Worm (Caenorhabditis elegans): Measurements from ENCODE around the gene sms-1.
A peak's percentile ranks its signal among the peaks of the same experiment; 100 is the strongest.
"Not testable (repeated sequence)": the region's sequence is repeated elsewhere in the genome, so short reads cannot be mapped to it uniquely, and the experiment has no call there.

sms-1 gene

ce11 chrIV:11504416-11504815 lies 6.4 kb upstream of the sms-1 start, which contains the start of gene twk-25:
Gene twk-25 (plus strand): TSS chrIV:11504716.
- no peak for TF ChIP-seq ceh-27 (GFP tag; optimal IDR thresholded peaks at IDR 0.05)
- no peak for TF ChIP-seq ets-4 (GFP tag; optimal IDR thresholded peaks at IDR 0.05)
- TF ChIP-seq snpc-4 (GFP tag; optimal IDR thresholded peaks at IDR 0.05), result no peak
- TF ChIP-seq snpc-4 (tag; optimal IDR thresholded peaks at IDR 0.05), result no peak
- TF ChIP-seq zim-3 (tag; optimal IDR thresholded peaks at IDR 0.05), result no peak
- TF ChIP-seq hsf-1 (GFP tag; IDR thresholded peaks at IDR 0.05), result no peak
- TF ChIP-seq B0035.1 (tag; optimal IDR thresholded peaks at IDR 0.05), result no peak

ce11 chrIV:11503654-11504053 lies 5.7 kb upstream of the sms-1 start:
- TF ChIP-seq D2030.7 (GFP tag; IDR thresholded peaks at IDR 0.05), result no peak
- no peak for TF ChIP-seq snpc-4 (GFP tag; optimal IDR thresholded peaks at IDR 0.05)
- no peak for TF ChIP-seq snpc-4 (tag; optimal IDR thresholded peaks at IDR 0.05)
- TF ChIP-seq F52B5.7 (tag; optimal IDR thresholded peaks at IDR 0.05), result no peak
- no peak for TF ChIP-seq ama-1 (optimal IDR thresholded peaks at IDR 0.05)
- TF ChIP-seq ama-1 (GFP tag; optimal IDR thresholded peaks at IDR 0.05), result no peak
- no peak for TF ChIP-seq T07F8.4 (tag; optimal IDR thresholded peaks at IDR 0.05)
- TF ChIP-seq F39B2.1 (GFP tag; IDR thresholded peaks at IDR 0.05), result no peak
- no peak for TF ChIP-seq madf-8 (GFP tag; conservative IDR thresholded peaks at IDR 0.05)
- TF ChIP-seq B0019.2 (GFP tag; conservative IDR thresholded peaks at IDR 0.05), result no peak
- no peak for TF ChIP-seq lin-35 (GFP tag; optimal IDR thresholded peaks at IDR 0.05)
- TF ChIP-seq hsf-1 (GFP tag; IDR thresholded peaks at IDR 0.05), result no peak
- TF ChIP-seq nhr-120 (GFP tag; IDR thresholded peaks at IDR 0.05), result no peak
- TF ChIP-seq ztf-28 (GFP tag; IDR thresholded peaks at IDR 0.05), result no peak
- TF ChIP-seq sptf-2 (GFP tag; optimal IDR thresholded peaks at IDR 0.05), result no peak
- no peak for TF ChIP-seq K12H6.12 (tag; optimal IDR thresholded peaks at IDR 0.05)
- no peak for TF ChIP-seq T26A5.8 (tag; optimal IDR thresholded peaks at IDR 0.05)
- TF ChIP-seq sdz-38 (tag; optimal IDR thresholded peaks at IDR 0.05), result no peak
- no peak for TF ChIP-seq cebp-2 (GFP tag; IDR thresholded peaks at IDR 0.05)
- TF ChIP-seq tbx-9 (tag; optimal IDR thresholded peaks at IDR 0.05; ENCODE audit: borderline replicate concordance), result no peak

- TF ChIP-seq cebp-1 (GFP tag; IDR thresholded peaks at IDR 0.05) (no peak), cebp-1 (tag; optimal IDR thresholded peaks at IDR 0.05) (no peak), T26A5.8 (tag; optimal IDR thresholded peaks at IDR 0.05) (no peak), ama-1 (optimal IDR thresholded peaks at IDR 0.05) (no peak), ama-1 (GFP tag; optimal IDR thresholded peaks at IDR 0.05) (no peak), let-607 (tag; optimal IDR thresholded peaks at IDR 0.05) (no peak), nhr-120 (GFP tag; IDR thresholded peaks at IDR 0.05) (no peak), F49E8.2 (tag; optimal IDR thresholded peaks at IDR 0.05; ENCODE audit: insufficient read depth) (no peak), attf-6 (GFP tag; IDR thresholded peaks at IDR 0.05) (no peak), B0336.3 (GFP tag; IDR thresholded peaks at IDR 0.05) (no peak), lag-1 (GFP tag; IDR thresholded peaks at IDR 0.05) (no peak), F39B2.1 (GFP tag; IDR thresholded peaks at IDR 0.05) (no peak), madf-8 (GFP tag; conservative IDR thresholded peaks at IDR 0.05) (no peak), rec-8 (tag; optimal IDR thresholded peaks at IDR 0.05) (no peak), ztf-28 (GFP tag; IDR thresholded peaks at IDR 0.05) (no peak), ceh-27 (GFP tag; optimal IDR thresholded peaks at IDR 0.05) (no peak), egl-18 (GFP tag; IDR thresholded peaks at IDR 0.05) (no peak), Y79H2A.3 (GFP tag; conservative IDR thresholded peaks at IDR 0.05) (no peak)
Measured at ce11 chrIV:11500421-11500820, 2.4 kb upstream of the sms-1 start, which contains the start of gene H21P03.10. Gene H21P03.10 (plus strand): TSS chrIV:11500721.

- TF ChIP-seq rcor-1 (GFP tag; IDR thresholded peaks at IDR 0.05) (0 out of 2 replicates have a peak, but pooled peaks have one; percentile 6), madf-3 (GFP tag; IDR thresholded peaks at IDR 0.05) (0 out of 2 replicates have a peak, but pooled peaks have one; percentile 24), F33H1.4 (GFP tag; IDR thresholded peaks at IDR 0.05) (0 out of 2 replicates have a peak, but pooled peaks have one; percentile 12), tbp1 (GFP tag; optimal IDR thresholded peaks at IDR 0.05) (peak; percentile 82), nfyb-1 (GFP tag; IDR thresholded peaks at IDR 0.05) (0 out of 2 replicates have a peak, but pooled peaks have one; percentile 34), B0261.1 (tag; optimal IDR thresholded peaks at IDR 0.05) (peak; percentile 3), lin-26 (GFP tag; IDR thresholded peaks at IDR 0.05) (peak; percentile 72), rpc-1 (tag; optimal IDR thresholded peaks at IDR 0.05) (peak; percentile 58), madf-6 (GFP tag; IDR thresholded peaks at IDR 0.05) (peak; percentile 55; the same call in 1 of the 2 replicates)
- TF ChIP-seq rpc-1 (optimal IDR thresholded peaks at IDR 0.05), result not testable (repeated sequence)
Measured at ce11 chrIV:11497312-11497711, 662 bp downstream of the sms-1 start.
